Worm (Caenorhabditis elegans) whole organism, midembryonic: ENCODE measurements around the gene C18A3.11.

ENCODE experiments used
- cog-1 ChIP-seq: sonication (generic microtip); optimal IDR thresholded peaks from 2 replicates; lab custom pipeline; 2016; ENCODE audit warnings: missing genetic modification characterization, missing compliant biosample characterization
- flt-1 ChIP-seq: fragments of 200-800 bp; sonication (Bioruptor generic); IDR thresholded peaks from 2 replicates; pipeline ENCODE4 v1.3.6; 2022; ENCODE audit warnings: missing genetic modification characterization, missing compliant biosample characterization
- tab-1 ChIP-seq: fragments of 200-800 bp; sonication (Bioruptor generic); IDR thresholded peaks from 2 replicates; pipeline ENCODE4 v1.3.6; 2022; ENCODE audit warnings: missing genetic modification characterization, missing compliant biosample characterization

ce11 chrII:5698869-5699268, 32.0 kb upstream of the C18A3.11 start, which contains the start of the genes C25H3.10 and C25H3.1:
- no peak for TF ChIP-seq flt-1 (GFP tag; lab: Robert Waterston, UW)
- TF ChIP-seq tab-1 (GFP tag; lab: Robert Waterston, UW) = no peak
- TF ChIP-seq cog-1 (tag; lab: Kevin White, UChicago) = no peak
